Fruit fly (Drosophila melanogaster): ENCODE results near the gene mts.

The mts gene

dm6 chr2L:7868608-7869007 is 41.2 kb downstream of the mts start (continued):
- TF ChIP-seq CG7368 (GFP tag; optimal IDR thresholded peaks at IDR 0.05) (no peak), CG9139 (GFP tag; optimal IDR thresholded peaks at IDR 0.05) (no peak), CG10631 (GFP tag; optimal IDR thresholded peaks at IDR 0.05) (no peak), CG11902 (GFP tag; optimal IDR thresholded peaks at IDR 0.05) (no peak), Gug (GFP tag; IDR thresholded peaks at IDR 0.05) (no peak), fkh (GFP tag; optimal IDR thresholded peaks at IDR 0.05) (no peak), CG15336 (GFP tag; IDR thresholded peaks at IDR 0.05) (0 out of 2 replicates have a peak, but pooled peaks have one; percentile 13), acj6 (GFP tag; optimal IDR thresholded peaks at IDR 0.05) (peak; percentile 6), Hr39 (GFP tag; optimal IDR thresholded peaks at IDR 0.05) (no peak), CG11762 (GFP tag; optimal IDR thresholded peaks at IDR 0.05; ENCODE audit: insufficient read depth) (no peak), Smox (GFP tag; optimal IDR thresholded peaks at IDR 0.05) (no peak), CG11294 (GFP tag; IDR thresholded peaks at IDR 0.05) (no peak; the same call in 1 of the 2 replicates), CG34406 (GFP tag; optimal IDR thresholded peaks at IDR 0.05) (no peak), ss (GFP tag; optimal IDR thresholded peaks at IDR 0.05) (peak in 1 of 2 experiments; percentile 30), CG8319 (GFP tag; optimal IDR thresholded peaks at IDR 0.05) (peak; percentile 1), esn (GFP tag; optimal IDR thresholded peaks at IDR 0.05) (no peak), Eip93F (GFP tag; optimal IDR thresholded peaks at IDR 0.05) (no peak), CG16779 (tag; optimal IDR thresholded peaks at IDR 0.05) (no peak), dac (GFP tag; optimal IDR thresholded peaks at IDR 0.05) (no peak), Met (GFP tag; optimal IDR thresholded peaks at IDR 0.05) (no peak), Eip75B (GFP tag; optimal IDR thresholded peaks at IDR 0.05) (peak; percentile 18), CG10669 (GFP tag; optimal IDR thresholded peaks at IDR 0.05) (peak; percentile 44), svp (GFP tag) (no peak), CG4318 (GFP tag; optimal IDR thresholded peaks at IDR 0.05) (no peak), Sox102F (GFP tag; optimal IDR thresholded peaks at IDR 0.05) (no peak), Sox14 (GFP tag; optimal IDR thresholded peaks at IDR 0.05) (no peak), Lpt (GFP tag; optimal IDR thresholded peaks at IDR 0.05) (no peak), Eip78C (GFP tag) (peak; percentile 78), pdm3 (GFP tag; optimal IDR thresholded peaks at IDR 0.05) (peak; percentile 12), OdsH (GFP tag; optimal IDR thresholded peaks at IDR 0.05) (peak; percentile 36)

DNA sequence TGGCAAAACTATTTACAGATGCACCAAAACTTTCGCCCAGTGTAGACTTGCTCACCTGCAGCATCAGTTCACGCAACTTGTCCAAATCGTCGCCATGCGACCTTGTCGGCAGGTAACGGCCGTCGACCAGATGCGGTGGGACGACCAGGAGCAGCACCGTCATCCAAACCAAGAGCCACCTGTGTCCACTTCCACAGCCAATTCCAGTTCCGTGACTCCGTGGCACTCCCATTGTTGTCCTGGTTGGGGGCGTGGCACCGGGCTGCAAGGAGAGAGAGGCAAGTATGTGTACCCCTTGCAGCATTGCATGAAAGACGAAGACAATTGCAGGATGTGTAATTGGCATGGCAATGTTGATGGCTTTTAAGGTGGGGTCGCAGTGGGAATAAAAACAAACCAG is 42.8 kb downstream of the mts start:
- no peak for TF ChIP-seq CG3032 (tag; optimal IDR thresholded peaks at IDR 0.05)
- peak; percentile 34 for TF ChIP-seq Eip78C (GFP tag)
- peak; percentile 17; the same call in 1 of the 3 replicates for TF ChIP-seq eg (GFP tag; IDR thresholded peaks at IDR 0.05)
- TF ChIP-seq pdm3 (GFP tag; optimal IDR thresholded peaks at IDR 0.05), result no peak
- no peak for TF ChIP-seq Lpt (GFP tag; optimal IDR thresholded peaks at IDR 0.05)
- peak; percentile 34 for TF ChIP-seq CG32006 (GFP tag; optimal IDR thresholded peaks at IDR 0.05)
- 0 out of 2 replicates have a peak, but pooled peaks have one; percentile 10 for TF ChIP-seq CG11294 (GFP tag; IDR thresholded peaks at IDR 0.05)
- TF ChIP-seq svp (GFP tag), result peak; percentile 71

dm6 chr2L:7871332-7871731 is 43.9 kb downstream of the mts start, which contains the start of gene Proc:
TSS of gene Proc (minus strand) at chr2L:7871432.
- TF ChIP-seq eg (GFP tag; IDR thresholded peaks at IDR 0.05) (no peak), CG7368 (GFP tag; optimal IDR thresholded peaks at IDR 0.05) (no peak), CG11294 (GFP tag; IDR thresholded peaks at IDR 0.05) (no peak), fd85E (GFP tag; optimal IDR thresholded peaks at IDR 0.05) (no peak), Hr39 (GFP tag; optimal IDR thresholded peaks at IDR 0.05) (no peak), CG6854 (GFP tag; optimal IDR thresholded peaks at IDR 0.05) (no peak), Sox15 (GFP tag; optimal IDR thresholded peaks at IDR 0.05) (no peak), cyc (GFP tag; optimal IDR thresholded peaks at IDR 0.05) (no peak), CG11762 (GFP tag; optimal IDR thresholded peaks at IDR 0.05; ENCODE audit: insufficient read depth) (no peak), Ets96B (tag; optimal IDR thresholded peaks at IDR 0.05) (no peak), CG10669 (GFP tag; optimal IDR thresholded peaks at IDR 0.05) (no peak), Eip78C (GFP tag) (no peak), Gug (GFP tag; IDR thresholded peaks at IDR 0.05) (no peak), CG15336 (GFP tag; IDR thresholded peaks at IDR 0.05) (no peak), CG8319 (GFP tag; optimal IDR thresholded peaks at IDR 0.05) (no peak), Lpt (GFP tag; optimal IDR thresholded peaks at IDR 0.05) (no peak), CG34406 (GFP tag; optimal IDR thresholded peaks at IDR 0.05) (no peak), Eip93F (GFP tag; optimal IDR thresholded peaks at IDR 0.05) (no peak), salr (GFP tag; optimal IDR thresholded peaks at IDR 0.05) (no peak), pdm3 (GFP tag; optimal IDR thresholded peaks at IDR 0.05) (no peak)
